Fruit fly (Drosophila melanogaster) whole organism, embryonic: ENCODE data around the gene w.
A peak's percentile ranks its signal among the peaks of the same experiment; 100 is the strongest.

Experiments used
- Atf-2 ChIP-seq: fragments of 200-800 bp; sonication (Bioruptor generic); optimal IDR thresholded peaks from 2 replicates; lab custom pipeline; 2016; ENCODE audit warnings: missing biosample characterization, missing genetic modification characterization
- CG10147 ChIP-seq: fragments of 200-800 bp; sonication (Bioruptor generic); optimal IDR thresholded peaks from 2 replicates; lab custom pipeline; 2019; ENCODE audit warnings: missing biosample characterization, mild to moderate bottlenecking, missing genetic modification characterization, moderate library complexity
- CG10543 ChIP-seq: fragments of 200-800 bp; sonication (Bioruptor generic); optimal IDR thresholded peaks from 3 replicates; lab custom pipeline; 2017; ENCODE audit warnings: missing biosample characterization, mild to moderate bottlenecking, missing genetic modification characterization, moderate library complexity
- CG10654 ChIP-seq: fragments of 200-800 bp; sonication (Bioruptor generic); optimal IDR thresholded peaks from 2 replicates; lab custom pipeline; 2016; ENCODE audit warnings: missing biosample characterization, missing genetic modification characterization
- CG11398 ChIP-seq: fragments of 200-800 bp; sonication (Bioruptor generic); optimal IDR thresholded peaks from 2 replicates; lab custom pipeline; 2016; ENCODE audit warnings: missing biosample characterization, missing genetic modification characterization
- CG12236 ChIP-seq: fragments of 200-800 bp; sonication (Bioruptor generic); optimal IDR thresholded peaks from 2 replicates; lab custom pipeline; 2016; ENCODE audit warnings: missing biosample characterization, missing genetic modification characterization
- CG13424 ChIP-seq: fragments of 200-800 bp; sonication (Bioruptor generic); optimal IDR thresholded peaks from 2 replicates; lab custom pipeline; 2019; ENCODE audit warnings: missing biosample characterization, mild to moderate bottlenecking, missing genetic modification characterization, moderate library complexity
- CG14710 ChIP-seq: fragments of 200-800 bp; sonication (Bioruptor generic); optimal IDR thresholded peaks from 3 replicates; lab custom pipeline; 2019; ENCODE audit warnings: missing biosample characterization, mild to moderate bottlenecking, missing genetic modification characterization, moderate library complexity
- CG14860 ChIP-seq: fragments of 200-800 bp; sonication (Bioruptor generic); IDR thresholded peaks from 3 replicates; pipeline ENCODE4 v1.3.6; 2022; ENCODE audit warnings: missing biosample characterization, missing genetic modification characterization; ENCODE audit not compliant: partially characterized antibody
- CG1529 ChIP-seq: fragments of 200-800 bp; sonication (Bioruptor generic); optimal IDR thresholded peaks from 3 replicates; lab custom pipeline; 2018; ENCODE audit warnings: missing biosample characterization, missing genetic modification characterization
- CG1602 ChIP-seq: fragments of 200-800 bp; sonication (Bioruptor generic); optimal IDR thresholded peaks from 3 replicates; lab custom pipeline; 2016; ENCODE audit warnings: missing biosample characterization, missing genetic modification characterization
- CG17328 ChIP-seq: fragments of 200-800 bp; sonication (Bioruptor generic); IDR thresholded peaks from 2 replicates; pipeline ENCODE4 v1.3.6; 2022; ENCODE audit warnings: missing biosample characterization, missing genetic modification characterization
- CG17568 ChIP-seq: fragments of 200-800 bp; sonication (Bioruptor generic); optimal IDR thresholded peaks from 2 replicates; lab custom pipeline; 2018; ENCODE audit warnings: missing biosample characterization, mild to moderate bottlenecking, missing genetic modification characterization, moderate library complexity
- CG1832 ChIP-seq: fragments of 200-800 bp; sonication (Bioruptor generic); optimal IDR thresholded peaks from 2 replicates; lab custom pipeline; 2017; ENCODE audit warnings: missing biosample characterization, mild to moderate bottlenecking, missing genetic modification characterization, inconsistent platforms
- CG30403 ChIP-seq: fragments of 200-800 bp; sonication (Bioruptor generic); optimal IDR thresholded peaks from 3 replicates; lab custom pipeline; 2016; ENCODE audit warnings: missing biosample characterization, missing genetic modification characterization
- CG3163 ChIP-seq: fragments of 200-800 bp; sonication (Bioruptor generic); optimal IDR thresholded peaks from 3 replicates; lab custom pipeline; 2016; ENCODE audit warnings: missing biosample characterization, missing genetic modification characterization
- CG32772 ChIP-seq: fragments of 200-800 bp; sonication (Bioruptor generic); IDR thresholded peaks from 2 replicates; pipeline ENCODE4 v1.3.6; 2022; ENCODE audit warnings: missing biosample characterization, missing genetic modification characterization
- CG34224 ChIP-seq: fragments of 200-800 bp; sonication (Bioruptor generic); IDR thresholded peaks from 3 replicates; pipeline ENCODE4 v1.3.6; 2022; ENCODE audit warnings: missing biosample characterization, missing genetic modification characterization; ENCODE audit not compliant: partially characterized antibody
- CG34376 ChIP-seq: fragments of 200-800 bp; sonication (Bioruptor generic); optimal IDR thresholded peaks from 2 replicates; lab custom pipeline; 2018; ENCODE audit warnings: missing biosample characterization, mild to moderate bottlenecking, missing genetic modification characterization
- CG3838 ChIP-seq: fragments of 200-800 bp; sonication (Bioruptor generic); optimal IDR thresholded peaks from 3 replicates; lab custom pipeline; 2016; ENCODE audit warnings: missing biosample characterization, missing genetic modification characterization
- CG4404 ChIP-seq: fragments of 200-800 bp; sonication (Bioruptor generic); IDR thresholded peaks from 2 replicates; pipeline ENCODE4 v1.3.6; 2022; ENCODE audit warnings: missing biosample characterization, missing genetic modification characterization
- CG4424 ChIP-seq: fragments of 200-800 bp; sonication (Bioruptor generic); optimal IDR thresholded peaks from 3 replicates; lab custom pipeline; 2016; ENCODE audit warnings: missing biosample characterization, missing genetic modification characterization
- CG6689 ChIP-seq: fragments of 200-800 bp; sonication (Bioruptor generic); IDR thresholded peaks from 2 replicates; pipeline ENCODE4 v1.3.6; 2022; ENCODE audit warnings: missing biosample characterization, missing genetic modification characterization
- CG6813 ChIP-seq: fragments of 200-800 bp; sonication (Bioruptor generic); optimal IDR thresholded peaks from 2 replicates; lab custom pipeline; 2017; ENCODE audit warnings: missing biosample characterization, missing genetic modification characterization, mild to moderate bottlenecking, moderate library complexity, missing genetic modification reagents
- CG7745 ChIP-seq: fragments of 200-800 bp; sonication (Bioruptor generic); optimal IDR thresholded peaks from 2 replicates; lab custom pipeline; 2018; ENCODE audit warnings: missing biosample characterization, mild to moderate bottlenecking, missing genetic modification characterization, moderate library complexity
- CG8478 ChIP-seq: fragments of >200 bp; optimal IDR thresholded peaks from 2 replicates; lab custom pipeline; 2018
- Dbx ChIP-seq: fragments of 200-800 bp; sonication (Bioruptor generic); IDR thresholded peaks from 3 replicates; pipeline ENCODE4 v1.3.6; 2022; ENCODE audit warnings: missing biosample characterization, missing genetic modification characterization
- Deaf1 ChIP-seq: fragments of 200-800 bp; optimal IDR thresholded peaks from 3 replicates; lab custom pipeline; 2019; ENCODE audit warnings: missing biosample characterization, mild to moderate bottlenecking, missing genetic modification characterization, moderate library complexity
- GATAe ChIP-seq: fragments of 200-800 bp; sonication (Bioruptor generic); conservative IDR thresholded peaks from 2 replicates; pipeline ENCODE4 v1.3.6; 2022; ENCODE audit warnings: missing biosample characterization, missing genetic modification characterization
- Hey ChIP-seq: fragments of 200-800 bp; sonication (Bioruptor generic); optimal IDR thresholded peaks from 3 replicates; lab custom pipeline; 2018; ENCODE audit warnings: missing biosample characterization, mild to moderate bottlenecking, missing genetic modification characterization
- Hr39 ChIP-seq: fragments of >200 bp; optimal IDR thresholded peaks from 2 replicates; lab custom pipeline; 2017
- Med ChIP-seq: fragments of 200-800 bp; sonication (Bioruptor generic); peaks from one replicate; lab custom pipeline; 2016; ENCODE audit warnings: missing biosample characterization, missing genetic modification characterization, mild to moderate bottlenecking, inconsistent platforms, moderate library complexity
- Nf-YA ChIP-seq: fragments of 200-800 bp; sonication (Bioruptor generic); IDR thresholded peaks from 2 replicates; pipeline ENCODE4 v1.3.6; 2022; ENCODE audit warnings: missing biosample characterization, missing genetic modification characterization
- Oaz ChIP-seq: fragments of 200-800 bp; sonication (Bioruptor generic); IDR thresholded peaks from 2 replicates; pipeline ENCODE4 v1.3.6; 2022; ENCODE audit warnings: missing biosample characterization, missing genetic modification characterization
- Rfx ChIP-seq: fragments of 200-800 bp; sonication (Bioruptor generic); IDR thresholded peaks from 2 replicates; pipeline ENCODE4 v1.3.6; 2022; ENCODE audit warnings: missing biosample characterization, missing genetic modification characterization
- YL-1 ChIP-seq: fragments of 200-800 bp; sonication (Bioruptor generic); optimal IDR thresholded peaks from 3 replicates; lab custom pipeline; 2017; ENCODE audit warnings: missing biosample characterization, mild to moderate bottlenecking, missing genetic modification characterization
- cwo ChIP-seq: fragments of 200-800 bp; sonication (Bioruptor generic); optimal IDR thresholded peaks from 3 replicates; lab custom pipeline; 2017; ENCODE audit warnings: missing biosample characterization, missing genetic modification characterization, mild to moderate bottlenecking, moderate library complexity, missing genetic modification reagents
- danr ChIP-seq: fragments of 200-800 bp; sonication (Bioruptor generic); IDR thresholded peaks from 2 replicates; pipeline ENCODE4 v1.3.6; 2022; ENCODE audit warnings: missing biosample characterization, missing genetic modification characterization
- exex ChIP-seq: fragments of 200-800 bp; sonication (Bioruptor generic); optimal IDR thresholded peaks from 4 replicates; lab custom pipeline; 2018; ENCODE audit warnings: missing biosample characterization, mild to moderate bottlenecking, missing genetic modification characterization, moderate library complexity
- gcm ChIP-seq: fragments of 200-800 bp; sonication (Bioruptor generic); optimal IDR thresholded peaks from 2 replicates; lab custom pipeline; 2019; ENCODE audit warnings: missing biosample characterization, mild to moderate bottlenecking, missing genetic modification characterization, moderate library complexity
- ind ChIP-seq: fragments of 200-800 bp; sonication (Bioruptor generic); optimal IDR thresholded peaks from 3 replicates; lab custom pipeline; 2016; ENCODE audit warnings: missing biosample characterization, missing genetic modification characterization
- lab ChIP-seq: fragments of 200-800 bp; sonication (Bioruptor generic); optimal IDR thresholded peaks from 3 replicates; lab custom pipeline; 2017; ENCODE audit warnings: missing biosample characterization, missing genetic modification characterization, mild to moderate bottlenecking, moderate library complexity, missing genetic modification reagents
- mirr ChIP-seq: fragments of 200-800 bp; sonication (Bioruptor generic); optimal IDR thresholded peaks from 3 replicates; lab custom pipeline; 2018; ENCODE audit warnings: missing biosample characterization, mild to moderate bottlenecking, missing genetic modification characterization
- pho ChIP-seq: fragments of 200-800 bp; sonication (Bioruptor generic); optimal IDR thresholded peaks from 2 replicates; lab custom pipeline; 2016; ENCODE audit warnings: missing biosample characterization, missing genetic modification characterization
- sd ChIP-seq: fragments of 200-800 bp; sonication (Bioruptor generic); optimal IDR thresholded peaks from 3 replicates; lab custom pipeline; 2018; ENCODE audit warnings: missing biosample characterization, mild to moderate bottlenecking, missing genetic modification characterization, moderate library complexity
- sug ChIP-seq: fragments of 200-800 bp; optimal IDR thresholded peaks from 2 replicates; lab custom pipeline; 2019; ENCODE audit warnings: missing biosample characterization, mild to moderate bottlenecking, missing genetic modification characterization, moderate library complexity
- tup ChIP-seq: fragments of 200-800 bp; sonication (Bioruptor generic); optimal IDR thresholded peaks from 2 replicates; lab custom pipeline; 2016; ENCODE audit warnings: missing biosample characterization, mild to moderate bottlenecking, missing genetic modification characterization, moderate library complexity

The w gene

DNA sequence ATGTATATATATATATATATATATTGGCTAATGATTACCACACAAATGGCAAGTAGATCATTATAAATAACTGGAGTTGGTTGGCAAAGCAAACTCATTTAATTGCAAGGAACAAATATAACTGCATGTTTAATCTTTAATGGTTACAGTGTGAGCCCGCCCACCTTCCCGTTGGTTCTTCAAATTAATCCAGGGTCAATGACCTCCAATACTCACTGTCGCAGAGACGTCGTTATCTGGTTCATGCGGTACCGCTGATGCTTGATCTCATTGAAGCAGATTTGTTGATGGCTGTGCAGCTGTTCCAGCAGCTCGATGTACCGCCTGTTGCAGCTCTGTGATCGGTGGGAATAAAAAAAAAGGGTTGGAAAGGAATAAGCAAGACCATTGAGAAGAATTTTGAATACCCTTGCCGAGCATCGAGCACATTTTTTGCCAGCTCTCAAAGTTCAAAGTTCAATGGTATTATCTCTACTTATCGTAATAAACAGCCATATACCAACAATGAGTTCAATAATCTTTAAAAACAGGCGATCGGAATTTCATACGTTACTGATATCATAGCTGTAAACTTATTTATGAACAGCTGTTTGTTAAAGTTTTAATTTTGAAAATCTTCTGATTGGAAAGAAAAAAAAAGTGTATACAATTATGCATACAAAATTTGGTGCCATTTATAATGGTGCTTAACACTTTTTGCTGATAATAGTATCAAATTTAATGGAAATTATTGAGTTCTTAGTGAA lies 7.8 kb downstream of the w start (continued):
- TF ChIP-seq CG30403 (GFP tag; lab: Kevin White, UChicago) = peak; percentile 19
- no peak for TF ChIP-seq CG10654 (GFP tag; lab: Kevin White, UChicago)
- no peak for TF ChIP-seq CG7745 (tag; lab: Kevin White, UChicago)
- TF ChIP-seq CG14860 (GFP tag; lab: Robert Waterston, UW) = no peak
- no peak for TF ChIP-seq cwo (GFP tag; lab: Kevin White, UChicago)
- TF ChIP-seq Med = peak; percentile 30
- TF ChIP-seq CG14710 (tag; lab: Kevin White, UChicago) = peak; percentile 8
- TF ChIP-seq CG34224 (GFP tag; lab: Robert Waterston, UW) = no peak

DNA sequence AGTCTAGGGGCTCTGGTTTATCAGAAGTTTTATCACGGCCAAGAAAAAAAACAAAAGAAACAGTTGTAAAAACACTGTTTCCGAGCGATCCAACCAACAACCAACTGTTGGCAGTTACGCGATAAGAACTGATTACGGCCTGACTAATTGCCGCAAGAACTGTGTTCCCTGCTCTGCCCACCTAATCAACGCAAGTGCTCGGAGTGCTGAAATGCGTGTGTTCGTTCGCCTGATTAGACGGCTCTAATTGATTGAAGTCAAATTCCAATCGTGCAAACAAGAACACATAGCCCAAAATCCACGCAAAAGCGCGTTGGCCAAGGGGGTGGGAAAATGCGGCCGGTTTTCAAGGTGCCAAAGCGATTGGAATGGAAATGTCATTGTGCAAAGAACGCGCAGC lies 8.4 kb downstream of the w start:
- peak; percentile 95 for TF ChIP-seq exex
- TF ChIP-seq Hey (tag; lab: Kevin White, UChicago) = peak; percentile 50
- TF ChIP-seq GATAe (GFP tag; lab: Robert Waterston, UW) = peak; percentile 45; the same call in 1 of the 2 replicates
- no peak for TF ChIP-seq danr (GFP tag; lab: Robert Waterston, UW)
- TF ChIP-seq CG11398 (GFP tag; lab: Kevin White, UChicago) = no peak
- peak; percentile 9 for TF ChIP-seq lab (GFP tag; lab: Kevin White, UChicago)
- peak; percentile 86 for TF ChIP-seq mirr (GFP tag; lab: Kevin White, UChicago)
- TF ChIP-seq Dbx = no peak
- peak; percentile 66 for TF ChIP-seq sd (tag; lab: Kevin White, UChicago)
- TF ChIP-seq CG10543 = peak; percentile 21
- TF ChIP-seq Rfx (GFP tag; lab: Robert Waterston, UW) = 0 out of 2 replicates have a peak, but pooled peaks have one; percentile 4
- peak; percentile 54 for TF ChIP-seq CG34376 (GFP tag; lab: Kevin White, UChicago)
- peak; percentile 26 for TF ChIP-seq sug (tag; lab: Kevin White, UChicago)
- TF ChIP-seq, all 482 proteins: peak for 10

DNA sequence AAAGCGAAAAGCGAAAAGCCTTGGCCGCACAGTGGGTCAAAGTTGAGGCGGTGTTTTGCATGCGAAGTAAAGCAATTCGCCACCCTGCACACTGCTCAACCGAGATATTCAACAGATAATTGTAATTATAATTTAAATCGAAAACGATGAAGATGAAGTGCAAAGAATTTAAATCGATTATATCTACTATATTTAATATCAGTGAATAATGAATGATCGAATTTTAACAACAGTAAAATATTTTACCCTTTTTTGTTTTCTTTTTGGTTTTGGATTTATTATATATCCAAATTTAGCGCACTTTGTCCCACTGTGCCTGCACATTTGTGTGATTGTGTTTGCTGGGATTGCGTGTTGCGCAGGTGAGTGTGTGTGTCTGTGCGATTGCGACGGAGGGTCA lies 9.0 kb downstream of the w start:
- peak; percentile 69 for TF ChIP-seq Nf-YA (GFP tag; lab: Robert Waterston, UW)
- peak; percentile 71 for TF ChIP-seq CG17568
- TF ChIP-seq CG1832 (GFP tag; lab: Kevin White, UChicago) = no peak
- peak; percentile 71 for TF ChIP-seq CG32772 (GFP tag; lab: Robert Waterston, UW)
- TF ChIP-seq CG10147 (GFP tag; lab: Kevin White, UChicago) = peak; percentile 86
- TF ChIP-seq Hr39 (lab: Kevin White, UChicago) = no peak
- peak; percentile 81 for TF ChIP-seq CG6813 (GFP tag; lab: Kevin White, UChicago)
- TF ChIP-seq pho = peak; percentile 61
- TF ChIP-seq CG6689 (GFP tag; lab: Robert Waterston, UW) = peak; percentile 90
- peak; percentile 86 for TF ChIP-seq ind
- peak; percentile 81 for TF ChIP-seq CG1529 (GFP tag; lab: Kevin White, UChicago)
- TF ChIP-seq tup (GFP tag; lab: Kevin White, UChicago) = no peak
- TF ChIP-seq CG3163 (GFP tag; lab: Kevin White, UChicago) = no peak
- peak; percentile 67 for TF ChIP-seq gcm
- TF ChIP-seq CG14710 (tag; lab: Kevin White, UChicago) = peak; percentile 70
- TF ChIP-seq YL-1 (GFP tag; lab: Kevin White, UChicago) = no peak
- peak; percentile 50 for TF ChIP-seq Atf-2
- peak; percentile 59 for TF ChIP-seq sug (tag; lab: Kevin White, UChicago)
- no peak for TF ChIP-seq CG3838 (GFP tag; lab: Kevin White, UChicago)
- no peak for TF ChIP-seq CG8478 (lab: Kevin White, UChicago)
- no peak for TF ChIP-seq CG10543
- peak; percentile 64 for TF ChIP-seq Deaf1
- TF ChIP-seq Oaz (GFP tag; lab: Robert Waterston, UW) = peak; percentile 85
- peak; percentile 58 for TF ChIP-seq CG1602 (GFP tag; lab: Kevin White, UChicago)
- peak; percentile 58 for TF ChIP-seq CG4404 (GFP tag; lab: Robert Waterston, UW)
- peak; percentile 3 for TF ChIP-seq CG12236 (GFP tag; lab: Kevin White, UChicago)
- peak; percentile 84 for TF ChIP-seq CG17328
- peak; percentile 84 for TF ChIP-seq CG4424 (GFP tag; lab: Kevin White, UChicago)
- peak; percentile 89 for TF ChIP-seq CG13424
